Worm (Caenorhabditis elegans) whole organism, L3 larva: Measurements from ENCODE around the gene tax-4.

ENCODE experiments used
- ceh-82 ChIP-seq: fragments of 150-350 bp; optimal IDR thresholded peaks from 2 replicates; lab custom pipeline; 2014; ENCODE audit warnings: missing biosample characterization, missing genetic modification characterization
- nhr-28 ChIP-seq: fragments of 150-350 bp; optimal IDR thresholded peaks from 2 replicates; lab custom pipeline; 2014; ENCODE audit warnings: missing biosample characterization, missing genetic modification characterization
- pqm-1 ChIP-seq: fragments of 150-350 bp; optimal IDR thresholded peaks from 2 replicates; lab custom pipeline; 2017; ENCODE audit warnings: missing biosample characterization, missing genetic modification characterization, inconsistent platforms
- ztf-11 ChIP-seq: fragments of 150-350 bp; optimal IDR thresholded peaks from 2 replicates; lab custom pipeline; 2014; ENCODE audit warnings: missing biosample characterization, missing genetic modification characterization

DNA sequence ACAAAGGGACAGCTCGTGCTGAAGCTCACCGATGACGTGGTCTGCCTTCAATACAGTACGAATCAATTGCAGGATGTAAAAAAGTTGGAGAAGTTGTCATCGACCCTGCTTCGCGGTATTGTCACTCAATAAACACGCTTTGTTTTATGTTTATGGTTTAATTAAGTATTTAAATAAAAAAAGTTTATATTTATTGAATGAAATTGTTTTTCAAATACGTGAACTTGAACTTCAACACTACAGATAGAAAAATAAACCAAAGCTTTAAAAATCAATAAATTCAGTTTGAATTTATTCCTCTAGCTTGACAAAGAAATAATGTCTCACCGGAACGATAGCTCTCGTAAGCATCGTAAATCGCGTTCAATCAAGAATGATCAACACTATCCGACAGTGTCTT is 35.6 kb upstream of the tax-4 start, which contains the start of gene ZK512.8:
- TF ChIP-seq ztf-11, result no peak
- no peak for TF ChIP-seq pqm-1 (tag; lab: Kevin White, UChicago)
- no peak for TF ChIP-seq nhr-28 (tag; lab: Kevin White, UChicago)
- TF ChIP-seq ceh-82, result no peak
